7 worm cellular contexts compared by ENCODE assay signal in genomic region chrII:8399997-8400396, ce11.
TF ChIP-seq lines count a peak whose summit lies in the region.

No protein-coding gene starts in this region.

TF ChIP-seq in whole organism, L1 larva, 84 proteins besides CTCF, POLR2A, EP300 and RAD21:
- TF ChIP-seq jun-1 (tag; optimal IDR thresholded peaks at IDR 0.05; lab: Kevin White, UChicago) = peak; percentile 48
- TF ChIP-seq ceh-90 (tag; optimal IDR thresholded peaks at IDR 0.05; lab: Kevin White, UChicago) = no peak
- peak; percentile 77 for TF ChIP-seq elt-2 (tag; optimal IDR thresholded peaks at IDR 0.05; lab: Kevin White, UChicago)
- TF ChIP-seq C16A3.4 (tag; optimal IDR thresholded peaks at IDR 0.05; lab: Kevin White, UChicago) = no peak

TF ChIP-seq in whole organism, L2 larva, 48 proteins besides CTCF, POLR2A, EP300 and RAD21:
- TF ChIP-seq unc-55 (GFP tag; optimal IDR thresholded peaks at IDR 0.05; lab: Kevin White, UChicago) (no peak), fos-1 (tag; optimal IDR thresholded peaks at IDR 0.05; lab: Kevin White, UChicago) (peak; percentile 30)
TF ChIP-seq in whole organism, L2 larva: peak in this region for 1.

TF ChIP-seq in whole organism, L3 larva, 47 proteins besides CTCF, POLR2A, EP300 and RAD21:
- TF ChIP-seq nhr-28 (tag; optimal IDR thresholded peaks at IDR 0.05; lab: Kevin White, UChicago) = no peak
- TF ChIP-seq nhr-11 (tag; optimal IDR thresholded peaks at IDR 0.05; lab: Kevin White, UChicago) = no peak
- TF ChIP-seq ztf-4 (tag; optimal IDR thresholded peaks at IDR 0.05; lab: Kevin White, UChicago) = no peak
- no peak for TF ChIP-seq unc-62 (GFP tag; optimal IDR thresholded peaks at IDR 0.05; lab: Kevin White, UChicago)
- TF ChIP-seq pqm-1 (tag; optimal IDR thresholded peaks at IDR 0.05; lab: Kevin White, UChicago) = peak; percentile 44
- peak; percentile 33 for TF ChIP-seq jun-1 (tag; optimal IDR thresholded peaks at IDR 0.05; lab: Kevin White, UChicago)
- TF ChIP-seq elt-2 (tag; optimal IDR thresholded peaks at IDR 0.05; lab: Kevin White, UChicago) = peak; percentile 61
- TF ChIP-seq zag-1 (tag; optimal IDR thresholded peaks at IDR 0.05; lab: Kevin White, UChicago) = no peak

TF ChIP-seq in whole organism, L4 larva, 104 proteins besides CTCF, POLR2A, EP300 and RAD21:
- TF ChIP-seq dve-1 (tag; optimal IDR thresholded peaks at IDR 0.05; lab: Kevin White, UChicago; ENCODE audit: insufficient read depth) (peak; percentile 20), hlh-30 (tag; optimal IDR thresholded peaks at IDR 0.05; lab: Kevin White, UChicago; ENCODE audit: insufficient read depth) (no peak), nhr-41 (GFP tag; IDR thresholded peaks at IDR 0.05; lab: Robert Waterston, UW) (no peak), nhr-28 (tag; optimal IDR thresholded peaks at IDR 0.05; lab: Kevin White, UChicago) (peak; percentile 47), php-3 (GFP tag; IDR thresholded peaks at IDR 0.05; lab: Robert Waterston, UW) (no peak), unc-62 (GFP tag; optimal IDR thresholded peaks at IDR 0.05 in 1 of 2; lab: Kevin White, UChicago) (peak in 1 of 2 experiments; percentile 63), unc-62 (tag; optimal IDR thresholded peaks at IDR 0.05; lab: Kevin White, UChicago) (no peak), T20F7.1 (GFP tag; optimal IDR thresholded peaks at IDR 0.05; lab: Kevin White, UChicago) (peak; percentile 38), hlh-11 (tag; optimal IDR thresholded peaks at IDR 0.05; lab: Kevin White, UChicago) (no peak), pqm-1 (tag; optimal IDR thresholded peaks at IDR 0.05; lab: Kevin White, UChicago) (peak; percentile 84)
TF ChIP-seq in whole organism, L4 larva: peak in this region for 5.

TF ChIP-seq in whole organism, late embryonic, 69 proteins besides CTCF, POLR2A, EP300 and RAD21:
- TF ChIP-seq sdc-2 (tag; optimal IDR thresholded peaks at IDR 0.05; lab: Kevin White, UChicago) (no peak), lin-11 (tag; optimal IDR thresholded peaks at IDR 0.05; lab: Kevin White, UChicago) (no peak), elt-2 (tag; optimal IDR thresholded peaks at IDR 0.05; lab: Kevin White, UChicago) (peak; percentile 41), F13H6.1 (tag; optimal IDR thresholded peaks at IDR 0.05; lab: Kevin White, UChicago) (no peak)

TF ChIP-seq in whole organism, mixed stage, embryonic, 35 proteins besides CTCF, POLR2A, EP300 and RAD21:
- TF ChIP-seq mab-5 (tag; optimal IDR thresholded peaks at IDR 0.05; lab: Kevin White, UChicago) (no peak), zip-8 (tag; optimal IDR thresholded peaks at IDR 0.05; lab: Kevin White, UChicago) (peak; percentile 70), unc-62 (GFP tag; optimal IDR thresholded peaks at IDR 0.05; lab: Kevin White, UChicago) (peak; percentile 40)

TF ChIP-seq in whole organism, young adult, 124 proteins besides CTCF, POLR2A, EP300 and RAD21:
- no peak for TF ChIP-seq F55B11.4 (tag; optimal IDR thresholded peaks at IDR 0.05; lab: Kevin White, UChicago; ENCODE audit: borderline replicate concordance, insufficient read depth)
- no peak for TF ChIP-seq ceh-100 (GFP tag; IDR thresholded peaks at IDR 0.05; lab: Robert Waterston, UW)
- TF ChIP-seq B0035.1 (tag; optimal IDR thresholded peaks at IDR 0.05; lab: Kevin White, UChicago) = no peak
- peak in 1 of 2 experiments; percentile 59 for TF ChIP-seq let-607 (tag; optimal IDR thresholded peaks at IDR 0.05; lab: Kevin White, UChicago)
- peak; percentile 73 for TF ChIP-seq nhr-80 (tag; optimal IDR thresholded peaks at IDR 0.05; lab: Kevin White, UChicago)
- TF ChIP-seq unc-62 (GFP tag; optimal IDR thresholded peaks at IDR 0.05; lab: Kevin White, UChicago) = peak; percentile 92
